Fruit fly (Drosophila melanogaster): ENCODE data around the gene CG32700.

DNA sequence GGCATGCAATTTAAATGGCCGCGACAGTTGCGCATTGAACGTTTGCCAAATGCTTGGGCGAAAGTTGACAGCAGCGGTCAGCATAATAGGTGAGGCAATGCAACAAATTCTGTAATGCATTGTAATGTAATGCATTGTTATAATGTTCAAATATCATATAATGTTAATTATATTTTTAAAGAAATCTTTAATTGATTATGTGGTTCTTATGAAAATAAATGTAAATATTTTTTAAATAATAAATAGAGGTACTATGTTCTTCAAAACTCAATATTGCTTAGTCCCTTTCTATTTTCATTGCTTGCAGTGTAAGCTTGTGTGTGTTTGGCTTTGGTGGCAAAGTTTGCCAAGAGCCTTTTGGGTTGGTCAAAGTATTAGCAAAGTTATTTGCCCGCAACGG is 83.0 kb downstream of the CG32700 start:
- no peak for TF ChIP-seq svp (GFP tag)
- peak; percentile 29; the same call in 1 of the 2 replicates for TF ChIP-seq CG15336 (GFP tag; IDR thresholded peaks at IDR 0.05)
- no peak for TF ChIP-seq CG6808 (GFP tag; optimal IDR thresholded peaks at IDR 0.05)
- TF ChIP-seq Met (GFP tag; optimal IDR thresholded peaks at IDR 0.05), result no peak
